Fruit fly (Drosophila melanogaster): Measurements from ENCODE around the gene Acsf3.
A peak's percentile ranks its signal among the peaks of the same experiment; 100 is the strongest.

Acsf3 gene

dm6 chrX:7306538-7307477, 22.0 kb upstream of the Acsf3 start (continued):
- TF ChIP-seq cwo (GFP tag; optimal IDR thresholded peaks at IDR 0.05) = peak; percentile 78
- peak; percentile 37 for TF ChIP-seq kay (GFP tag; optimal IDR thresholded peaks at IDR 0.05)
- peak; percentile 80 for TF ChIP-seq fu2 (GFP tag; optimal IDR thresholded peaks at IDR 0.05)
- TF ChIP-seq sens (GFP tag) = peak; percentile 95
- peak; percentile 65 for TF ChIP-seq eyg (GFP tag; optimal IDR thresholded peaks at IDR 0.05)
- TF ChIP-seq gcm (GFP tag; optimal IDR thresholded peaks at IDR 0.05) = peak; percentile 89
- no peak for TF ChIP-seq hkb (optimal IDR thresholded peaks at IDR 0.05)
- no peak; the same call in none of the 2 replicates for TF ChIP-seq hkb (GFP tag; IDR thresholded peaks at IDR 0.05)

dm6 chrX:7307478-7308200, 21.2 kb upstream of the Acsf3 start, which contains the start of gene brk:
brk (plus strand) TSS chrX:7307939.
- TF ChIP-seq HLH54F (GFP tag; optimal IDR thresholded peaks at IDR 0.05) = no peak
- TF ChIP-seq CG3163 (GFP tag; optimal IDR thresholded peaks at IDR 0.05) = peak; percentile 45
- TF ChIP-seq knrl (GFP tag; IDR thresholded peaks at IDR 0.05; ENCODE audit: partially characterized antibody) = 0 out of 3 replicates have a peak, but pooled peaks have one; percentile 32
- TF ChIP-seq CG5180 (GFP tag; optimal IDR thresholded peaks at IDR 0.05) = peak; percentile 73
- no peak for TF ChIP-seq CG33557 (GFP tag; optimal IDR thresholded peaks at IDR 0.05)
- no peak for TF ChIP-seq CG12391 (tag; optimal IDR thresholded peaks at IDR 0.05)
- TF ChIP-seq Nf-YA (GFP tag; IDR thresholded peaks at IDR 0.05) = no peak
- TF ChIP-seq maf-S (GFP tag; optimal IDR thresholded peaks at IDR 0.05) = no peak
- TF ChIP-seq CG9932 (GFP tag; IDR thresholded peaks at IDR 0.05) = peak; percentile 34; the same call in 1 of the 2 replicates
- peak; percentile 13 for TF ChIP-seq CG34376 (GFP tag; optimal IDR thresholded peaks at IDR 0.05)
- TF ChIP-seq mam (GFP tag; optimal IDR thresholded peaks at IDR 0.05) = no peak
- no peak for TF ChIP-seq ATbp (GFP tag; optimal IDR thresholded peaks at IDR 0.05)
- peak; percentile 3 for TF ChIP-seq CG1529 (GFP tag; optimal IDR thresholded peaks at IDR 0.05)
- peak; percentile 4; the same call in 1 of the 3 replicates for TF ChIP-seq row (GFP tag; IDR thresholded peaks at IDR 0.05)
- peak; percentile 61 for TF ChIP-seq mirr (GFP tag; optimal IDR thresholded peaks at IDR 0.05)
- TF ChIP-seq Gsc (GFP tag; IDR thresholded peaks at IDR 0.05) = no peak
- TF ChIP-seq CG4360 (GFP tag; IDR thresholded peaks at IDR 0.05) = peak; percentile 100
- TF ChIP-seq CG31365 (tag; optimal IDR thresholded peaks at IDR 0.05) = no peak
- TF ChIP-seq pros (GFP tag; optimal IDR thresholded peaks at IDR 0.05) = peak; percentile 70
- TF ChIP-seq fd3F (GFP tag; optimal IDR thresholded peaks at IDR 0.05) = no peak
- peak; percentile 39; the same call in 1 of the 2 replicates for TF ChIP-seq chm (GFP tag; IDR thresholded peaks at IDR 0.05)
- TF ChIP-seq Deaf1 (tag; optimal IDR thresholded peaks at IDR 0.05) = peak; percentile 83
- TF ChIP-seq CG4404 (GFP tag; IDR thresholded peaks at IDR 0.05) = no peak
- peak; percentile 54 for TF ChIP-seq ERR (GFP tag; optimal IDR thresholded peaks at IDR 0.05)
- no peak for TF ChIP-seq nom (GFP tag; optimal IDR thresholded peaks at IDR 0.05)
- peak; percentile 99 for TF ChIP-seq shn (GFP tag; optimal IDR thresholded peaks at IDR 0.05)
- TF ChIP-seq zfh1 (GFP tag; IDR thresholded peaks at IDR 0.05) = 0 out of 3 replicates have a peak, but pooled peaks have one; percentile 23
- TF ChIP-seq vvl (GFP tag; IDR thresholded peaks at IDR 0.05) = no peak; the same call in 1 of the 2 replicates
- TF ChIP-seq lola (GFP tag; optimal IDR thresholded peaks at IDR 0.05) = peak in 1 of 3 experiments; percentile 36
- no peak for TF ChIP-seq CG11560 (tag; IDR thresholded peaks at IDR 0.05)
- TF ChIP-seq nerfin-1 (tag; optimal IDR thresholded peaks at IDR 0.05) = no peak
- TF ChIP-seq z (GFP tag; IDR thresholded peaks at IDR 0.05) = peak; percentile 48; the same call in 1 of the 3 replicates
- TF ChIP-seq sima (GFP tag; optimal IDR thresholded peaks at IDR 0.05) = no peak
- peak; percentile 31 for TF ChIP-seq HmgZ (tag; optimal IDR thresholded peaks at IDR 0.05)
- TF ChIP-seq grn (GFP tag; optimal IDR thresholded peaks at IDR 0.05) = no peak
- no peak for TF ChIP-seq CG12104 (GFP tag; optimal IDR thresholded peaks at IDR 0.05)
- no peak for TF ChIP-seq Hey (tag; optimal IDR thresholded peaks at IDR 0.05)
- peak; percentile 22 for TF ChIP-seq CG4282 (GFP tag; optimal IDR thresholded peaks at IDR 0.05)
